Fruit fly (Drosophila melanogaster) whole organism, embryonic: ENCODE results near the gene CG44044.
A peak's percentile ranks its signal among the peaks of the same experiment; 100 is the strongest.

ENCODE experiments used
- CG10321 ChIP-seq: fragments of 200-800 bp; sonication (Bioruptor generic); IDR thresholded peaks from 2 replicates; pipeline ENCODE4 v1.3.6; 2022; ENCODE audit warnings: missing biosample characterization, missing genetic modification characterization
- CG10654 ChIP-seq: fragments of 200-800 bp; sonication (Bioruptor generic); optimal IDR thresholded peaks from 2 replicates; lab custom pipeline; 2016; ENCODE audit warnings: missing biosample characterization, missing genetic modification characterization
- CG11247 ChIP-seq: fragments of 200-800 bp; sonication (Bioruptor generic); IDR thresholded peaks from 2 replicates; pipeline ENCODE4 v1.3.6; 2022; ENCODE audit warnings: missing biosample characterization, missing genetic modification characterization
- CG12155 ChIP-seq: fragments of 200-800 bp; sonication (Bioruptor generic); optimal IDR thresholded peaks from 3 replicates; lab custom pipeline; 2016; ENCODE audit warnings: missing biosample characterization, missing genetic modification characterization
- CG12769 ChIP-seq: fragments of 200-800 bp; sonication (Bioruptor generic); optimal IDR thresholded peaks from 2 replicates; lab custom pipeline; 2019; ENCODE audit warnings: missing biosample characterization, mild to moderate bottlenecking, missing genetic modification characterization, moderate library complexity
- CG13775 ChIP-seq: fragments of 200-800 bp; sonication (Bioruptor generic); optimal IDR thresholded peaks from 3 replicates; lab custom pipeline; 2017; ENCODE audit warnings: missing biosample characterization, mild to moderate bottlenecking, missing genetic modification characterization
- CG1529 ChIP-seq: fragments of 200-800 bp; sonication (Bioruptor generic); optimal IDR thresholded peaks from 3 replicates; lab custom pipeline; 2018; ENCODE audit warnings: missing biosample characterization, missing genetic modification characterization
- CG15479 ChIP-seq: fragments of 200-800 bp; sonication (Bioruptor generic); optimal IDR thresholded peaks from 3 replicates; lab custom pipeline; 2019; ENCODE audit warnings: missing biosample characterization, mild to moderate bottlenecking, missing genetic modification characterization, moderate library complexity
- CG16779 ChIP-seq: fragments of 200-800 bp; sonication (Bioruptor generic); IDR thresholded peaks from 2 replicates; pipeline ENCODE4 v1.3.6; 2022; ENCODE audit warnings: missing biosample characterization, missing genetic modification characterization
- CG16815 ChIP-seq: fragments of 200-800 bp; sonication (Bioruptor generic); optimal IDR thresholded peaks from 3 replicates; lab custom pipeline; 2017; ENCODE audit warnings: missing biosample characterization, mild to moderate bottlenecking, missing genetic modification characterization
- CG1832 ChIP-seq: fragments of 200-800 bp; sonication (Bioruptor generic); optimal IDR thresholded peaks from 2 replicates; lab custom pipeline; 2017; ENCODE audit warnings: missing biosample characterization, mild to moderate bottlenecking, missing genetic modification characterization, inconsistent platforms
- CG30403 ChIP-seq: fragments of 200-800 bp; sonication (Bioruptor generic); optimal IDR thresholded peaks from 3 replicates; lab custom pipeline; 2016; ENCODE audit warnings: missing biosample characterization, missing genetic modification characterization
- CG3065 ChIP-seq: fragments of 200-800 bp; sonication (Bioruptor generic); optimal IDR thresholded peaks from 2 replicates; lab custom pipeline; 2016; ENCODE audit warnings: missing biosample characterization, missing genetic modification characterization
- CG32767 ChIP-seq: fragments of 200-800 bp; sonication (Bioruptor generic); IDR thresholded peaks from 2 replicates; pipeline ENCODE4 v1.3.6; 2022; ENCODE audit warnings: missing biosample characterization, missing genetic modification characterization
- CG6791 ChIP-seq: fragments of 200-800 bp; sonication (Bioruptor generic); IDR thresholded peaks from 3 replicates; pipeline ENCODE4 v1.3.6; 2022; ENCODE audit warnings: missing biosample characterization, missing genetic modification characterization; ENCODE audit not compliant: partially characterized antibody
- CG7556 ChIP-seq: fragments of 200-800 bp; sonication (Bioruptor generic); optimal IDR thresholded peaks from 2 replicates; lab custom pipeline; 2017; ENCODE audit warnings: missing biosample characterization, mild to moderate bottlenecking, missing genetic modification characterization
- CG7839 ChIP-seq: fragments of 200-800 bp; sonication (Bioruptor generic); optimal IDR thresholded peaks from 3 replicates; lab custom pipeline; 2018; ENCODE audit warnings: missing biosample characterization, mild to moderate bottlenecking, missing genetic modification characterization, moderate library complexity
- CG8924 ChIP-seq: fragments of 200-800 bp; optimal IDR thresholded peaks from 3 replicates; lab custom pipeline; 2019; ENCODE audit warnings: missing biosample characterization, mild to moderate bottlenecking, missing genetic modification characterization, moderate library complexity
- CrebB ChIP-seq: fragments of 200-800 bp; sonication (Bioruptor generic); optimal IDR thresholded peaks from 3 replicates; lab custom pipeline; 2018; ENCODE audit warnings: missing biosample characterization, mild to moderate bottlenecking, missing genetic modification characterization
- D19A ChIP-seq: fragments of 200-800 bp; optimal IDR thresholded peaks from 3 replicates; lab custom pipeline; 2019; ENCODE audit warnings: missing biosample characterization, mild to moderate bottlenecking, missing genetic modification characterization, moderate library complexity
- Dref ChIP-seq: fragments of 200-800 bp; sonication (Bioruptor generic); IDR thresholded peaks from 2 replicates; pipeline ENCODE4 v1.3.6; 2022; ENCODE audit warnings: missing biosample characterization, missing genetic modification characterization
- Drgx ChIP-seq: fragments of 200-800 bp; sonication (Bioruptor generic); IDR thresholded peaks from 2 replicates; pipeline ENCODE4 v1.3.6; 2022; ENCODE audit warnings: missing biosample characterization, missing genetic modification characterization
- Ets97D ChIP-seq: fragments of 200-800 bp; sonication (Bioruptor generic); optimal IDR thresholded peaks from 3 replicates; lab custom pipeline; 2016; ENCODE audit warnings: missing biosample characterization, missing genetic modification characterization
- Fer2 ChIP-seq: fragments of 200-800 bp; sonication (Bioruptor generic); optimal IDR thresholded peaks from 2 replicates; lab custom pipeline; 2018; ENCODE audit warnings: missing biosample characterization, mild to moderate bottlenecking, missing genetic modification characterization, moderate library complexity
- HLHmδ ChIP-seq: fragments of 200-800 bp; sonication (Bioruptor generic); optimal IDR thresholded peaks from 2 replicates; lab custom pipeline; 2018; ENCODE audit warnings: missing biosample characterization, mild to moderate bottlenecking, missing genetic modification characterization, moderate library complexity
- Hand ChIP-seq: fragments of 200-800 bp; sonication (Bioruptor generic); optimal IDR thresholded peaks from 2 replicates; lab custom pipeline; 2017; ENCODE audit warnings: mild to moderate bottlenecking, missing biosample characterization, missing genetic modification reagents, missing genetic modification characterization
- Mad ChIP-seq: fragments of 200-800 bp; sonication (Bioruptor generic); optimal IDR thresholded peaks from 2 replicates; lab custom pipeline; 2016; ENCODE audit warnings: missing biosample characterization, missing genetic modification characterization
- Med ChIP-seq: fragments of 200-800 bp; sonication (Bioruptor generic); peaks from one replicate; lab custom pipeline; 2016; ENCODE audit warnings: missing biosample characterization, missing genetic modification characterization, mild to moderate bottlenecking, inconsistent platforms, moderate library complexity
- Pdp1 ChIP-seq, 2 experiments: fragments of 200-800 bp; sonication (Bioruptor generic); optimal IDR thresholded peaks; 3 replicates each; lab custom pipeline; 2016; ENCODE audit warnings: missing biosample characterization in 2 of 2, missing genetic modification characterization in 2 of 2, mild to moderate bottlenecking in 1 of 2, moderate library complexity in 1 of 2
- Poxn ChIP-seq: fragments of 200-800 bp; sonication (Bioruptor generic); IDR thresholded peaks from 2 replicates; pipeline ENCODE4 v1.3.6; 2022; ENCODE audit warnings: missing biosample characterization, missing genetic modification characterization
- Rx ChIP-seq: fragments of 200-800 bp; sonication (Bioruptor generic); IDR thresholded peaks from 2 replicates; pipeline ENCODE4 v1.3.6; 2022; ENCODE audit warnings: missing biosample characterization, missing genetic modification characterization
- Stat92E ChIP-seq, 3 experiments: fragments of >200 bp in 2 of 3; fragments of 200-800 bp in 1 of 3; sonication (Bioruptor generic) in 1 of 3; optimal IDR thresholded peaks; 2 replicates each; lab custom pipeline; 2017 to 2019; ENCODE audit warnings: missing biosample characterization in 3 of 3, missing genetic modification characterization in 3 of 3, mild to moderate bottlenecking in 1 of 3, moderate library complexity in 1 of 3
- al ChIP-seq: fragments of 200-800 bp; sonication (Bioruptor generic); IDR thresholded peaks from 2 replicates; pipeline ENCODE4 v1.3.6; 2022; ENCODE audit warnings: missing biosample characterization, missing genetic modification characterization
- az2 ChIP-seq: fragments of 200-800 bp; sonication (Bioruptor generic); optimal IDR thresholded peaks from 3 replicates; lab custom pipeline; 2016; ENCODE audit warnings: missing biosample characterization, missing genetic modification characterization
- chn ChIP-seq: fragments of 200-800 bp; sonication (Bioruptor generic); optimal IDR thresholded peaks from 2 replicates; lab custom pipeline; 2016; ENCODE audit warnings: missing biosample characterization, missing genetic modification characterization
- disco-r ChIP-seq: fragments of 200-800 bp; sonication (Bioruptor generic); optimal IDR thresholded peaks from 2 replicates; lab custom pipeline; 2016; ENCODE audit warnings: missing biosample characterization, missing genetic modification characterization
- emc ChIP-seq: fragments of 200-800 bp; sonication (Bioruptor generic); optimal IDR thresholded peaks from 2 replicates; lab custom pipeline; 2016; ENCODE audit warnings: missing biosample characterization, missing genetic modification characterization
- grau ChIP-seq: fragments of 200-800 bp; optimal IDR thresholded peaks from 3 replicates; lab custom pipeline; 2019; ENCODE audit warnings: missing biosample characterization, mild to moderate bottlenecking, missing genetic modification characterization, moderate library complexity
- gsb ChIP-seq: fragments of 200-800 bp; sonication (Bioruptor generic); IDR thresholded peaks from 2 replicates; pipeline ENCODE4 v1.3.6; 2022; ENCODE audit warnings: missing biosample characterization, missing genetic modification characterization
- hbn ChIP-seq: fragments of 200-800 bp; sonication (Bioruptor generic); IDR thresholded peaks from 2 replicates; pipeline ENCODE4 v1.3.6; 2022; ENCODE audit warnings: missing biosample characterization, missing genetic modification characterization; ENCODE audit not compliant: partially characterized antibody
- inv ChIP-seq: fragments of 200-800 bp; sonication (Bioruptor generic); IDR thresholded peaks from 2 replicates; pipeline ENCODE4 v1.3.6; 2022; ENCODE audit warnings: missing biosample characterization, missing genetic modification characterization; ENCODE audit not compliant: partially characterized antibody
- mld ChIP-seq: fragments of 200-800 bp; sonication (Bioruptor generic); IDR thresholded peaks from 3 replicates; pipeline ENCODE4 v1.3.6; 2022; ENCODE audit warnings: missing biosample characterization, missing genetic modification characterization; ENCODE audit not compliant: partially characterized antibody
- p53 ChIP-seq: fragments of 200-800 bp; sonication (Bioruptor generic); optimal IDR thresholded peaks from 2 replicates; lab custom pipeline; 2016; ENCODE audit warnings: missing biosample characterization, missing genetic modification characterization
- sd ChIP-seq: fragments of 200-800 bp; sonication (Bioruptor generic); optimal IDR thresholded peaks from 3 replicates; lab custom pipeline; 2018; ENCODE audit warnings: missing biosample characterization, mild to moderate bottlenecking, missing genetic modification characterization, moderate library complexity
- tin ChIP-seq: fragments of 200-800 bp; sonication (Bioruptor generic); optimal IDR thresholded peaks from 3 replicates; lab custom pipeline; 2016; ENCODE audit warnings: missing biosample characterization, missing genetic modification characterization
- trem ChIP-seq: fragments of 200-800 bp; optimal IDR thresholded peaks from 3 replicates; lab custom pipeline; 2019; ENCODE audit warnings: missing biosample characterization, mild to moderate bottlenecking, missing genetic modification characterization, moderate library complexity
- unpg ChIP-seq: fragments of 200-800 bp; sonication (Bioruptor generic); optimal IDR thresholded peaks from 3 replicates; lab custom pipeline; 2018; ENCODE audit warnings: missing biosample characterization, mild to moderate bottlenecking, missing genetic modification characterization, moderate library complexity
- vvl ChIP-seq: fragments of 200-800 bp; sonication (Bioruptor generic); IDR thresholded peaks from 2 replicates; pipeline ENCODE4 v1.3.6; 2022; ENCODE audit warnings: missing biosample characterization, missing genetic modification characterization

The CG44044 gene

dm6 chr3R:16308057-16308456 is 13.6 kb upstream of the CG44044 start:
- TF ChIP-seq Med (GFP tag; lab: Kevin White, UChicago) (peak; percentile 28), sd (tag; lab: Kevin White, UChicago) (peak; percentile 44), CG15479 (GFP tag; lab: Kevin White, UChicago) (peak; percentile 0), Pdp1 (GFP tag; optimal IDR thresholded peaks at IDR 0.05; lab: Kevin White, UChicago) (peak in 1 of 2 experiments; percentile 54), CG6791 (GFP tag; lab: Robert Waterston, UW) (no peak)

- peak; percentile 35 for TF ChIP-seq CG7839 (tag; lab: Kevin White, UChicago)
- TF ChIP-seq Ets97D (GFP tag; lab: Kevin White, UChicago): no peak
- no peak for TF ChIP-seq trem (tag; lab: Kevin White, UChicago)
- no peak for TF ChIP-seq mld (GFP tag; lab: Robert Waterston, UW)
- no peak for TF ChIP-seq inv
- TF ChIP-seq CG12155 (GFP tag; lab: Kevin White, UChicago): no peak
- TF ChIP-seq CG12769 (tag; lab: Kevin White, UChicago): peak; percentile 31
- TF ChIP-seq Poxn (GFP tag; lab: Robert Waterston, UW): no peak
- TF ChIP-seq vvl (GFP tag; lab: Robert Waterston, UW): no peak
- TF ChIP-seq unpg (GFP tag; lab: Kevin White, UChicago): no peak
- no peak for TF ChIP-seq CG1832
- TF ChIP-seq Hand (GFP tag; lab: Kevin White, UChicago): no peak
- no peak for TF ChIP-seq disco-r (GFP tag; lab: Kevin White, UChicago)
- TF ChIP-seq CG8924 (tag; lab: Kevin White, UChicago): no peak
- no peak for TF ChIP-seq HLHmδ (GFP tag; lab: Kevin White, UChicago)
- no peak for TF ChIP-seq az2 (GFP tag; lab: Kevin White, UChicago)
- peak; percentile 100 for TF ChIP-seq CG1529 (GFP tag; lab: Kevin White, UChicago)
- peak; percentile 56; the same call in 1 of the 2 replicates for TF ChIP-seq Drgx (GFP tag; lab: Robert Waterston, UW)
- TF ChIP-seq CG16779 (GFP tag; lab: Robert Waterston, UW): no peak
- TF ChIP-seq Rx (GFP tag; lab: Robert Waterston, UW): no peak
- TF ChIP-seq Stat92E (GFP tag; optimal IDR thresholded peaks at IDR 0.05; lab: Kevin White, UChicago): no peak
- no peak for TF ChIP-seq gsb
- TF ChIP-seq CG16815: no peak
- TF ChIP-seq Fer2 (tag; lab: Kevin White, UChicago): no peak
- no peak for TF ChIP-seq Dref
- no peak for TF ChIP-seq al (GFP tag; lab: Robert Waterston, UW)
- no peak for TF ChIP-seq D19A (tag; lab: Kevin White, UChicago)
- TF ChIP-seq CG7556: peak; percentile 14
- no peak for TF ChIP-seq p53 (GFP tag; lab: Kevin White, UChicago)
- no peak for TF ChIP-seq CG11247 (GFP tag; lab: Robert Waterston, UW)
- TF ChIP-seq CG10654 (GFP tag; lab: Kevin White, UChicago): no peak
- TF ChIP-seq CG3065 (GFP tag; lab: Kevin White, UChicago): no peak
- no peak for TF ChIP-seq CG10321 (GFP tag; lab: Robert Waterston, UW)
- no peak for TF ChIP-seq CrebB
- TF ChIP-seq CG13775 (GFP tag; lab: Kevin White, UChicago): peak; percentile 2
- TF ChIP-seq emc (GFP tag; lab: Kevin White, UChicago): no peak
- no peak for TF ChIP-seq hbn (GFP tag; lab: Robert Waterston, UW)
- TF ChIP-seq Mad (GFP tag; lab: Kevin White, UChicago): no peak
- peak; percentile 6 for TF ChIP-seq CG30403 (GFP tag; lab: Kevin White, UChicago)
- no peak for TF ChIP-seq tin
- TF ChIP-seq chn (GFP tag; lab: Kevin White, UChicago): peak; percentile 35
- peak; percentile 29 for TF ChIP-seq grau (tag; lab: Kevin White, UChicago)
- no peak for TF ChIP-seq CG32767
These were observed 12.1 kb upstream of the CG44044 start for dm6 chr3R:16309302-16310080.
